Fruit fly (Drosophila melanogaster): ENCODE measurements around the gene Peritrophin-15b.

DNA sequence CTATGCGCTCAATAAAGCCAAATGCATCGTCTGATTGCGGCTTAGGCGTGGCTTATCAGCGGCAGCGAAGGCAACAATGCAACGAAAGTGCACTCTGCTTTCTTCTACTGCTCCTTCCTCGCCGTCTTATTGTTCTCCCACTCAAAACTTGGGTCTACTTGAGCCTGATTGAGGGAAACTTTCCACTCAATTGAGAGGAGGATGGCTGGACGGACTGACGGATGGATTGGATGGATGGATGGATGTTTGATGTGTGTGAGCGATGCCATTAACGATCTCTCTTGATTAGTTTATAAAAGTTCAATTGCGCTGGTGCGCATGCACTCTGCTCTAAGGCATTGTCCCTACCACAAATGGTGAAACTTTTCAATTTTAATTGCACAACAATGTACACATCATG, 28.3 kb upstream of the Peritrophin-15b start:
- TF ChIP-seq toe (GFP tag; optimal IDR thresholded peaks at IDR 0.05) (no peak), CG7101 (tag; optimal IDR thresholded peaks at IDR 0.05) (no peak), kay (GFP tag; ENCODE audit: borderline replicate concordance) (no peak), Clk (GFP tag; optimal IDR thresholded peaks at IDR 0.05) (no peak)
